Worm (Caenorhabditis elegans): ENCODE measurements around the gene hsp-75.

Gene hsp-75

ce11 chrIII:7226607-7227006 is at the start of gene hsp-75:
Gene hsp-75, minus strand, starts transcription at chrIII:7226707.
- TF ChIP-seq D2030.7 (GFP tag; IDR thresholded peaks at IDR 0.05): no peak
- TF ChIP-seq nhr-80 (tag; optimal IDR thresholded peaks at IDR 0.05): no peak
- no peak for TF ChIP-seq fkh-3 (tag; optimal IDR thresholded peaks at IDR 0.05)
- no peak for TF ChIP-seq C06A6.2 (GFP tag; conservative IDR thresholded peaks at IDR 0.05)
- no peak for TF ChIP-seq tlf-1 (GFP tag; optimal IDR thresholded peaks at IDR 0.05)
- TF ChIP-seq ceh-27 (GFP tag; optimal IDR thresholded peaks at IDR 0.05): no peak
- TF ChIP-seq Y53G8AR.9 (GFP tag; conservative IDR thresholded peaks at IDR 0.05): no peak
- TF ChIP-seq F22D6.2 (tag; optimal IDR thresholded peaks at IDR 0.05): no peak
- TF ChIP-seq egl-44 (GFP tag; IDR thresholded peaks at IDR 0.05): no peak
- no peak for TF ChIP-seq sea-2 (GFP tag; IDR thresholded peaks at IDR 0.05)
- TF ChIP-seq ccch-3 (GFP tag; optimal IDR thresholded peaks at IDR 0.05): no peak
- no peak for TF ChIP-seq sptf-2 (GFP tag; optimal IDR thresholded peaks at IDR 0.05)
- no peak for TF ChIP-seq him-1 (tag; optimal IDR thresholded peaks at IDR 0.05)
- no peak for TF ChIP-seq T26A5.8 (tag; optimal IDR thresholded peaks at IDR 0.05)
- no peak for TF ChIP-seq attf-3 (GFP tag; conservative IDR thresholded peaks at IDR 0.05)
- no peak for TF ChIP-seq lin-35 (GFP tag; optimal IDR thresholded peaks at IDR 0.05)
- no peak for TF ChIP-seq F55B11.4 (tag; optimal IDR thresholded peaks at IDR 0.05; ENCODE audit: borderline replicate concordance, insufficient read depth)
- no peak for TF ChIP-seq ztf-18 (tag; optimal IDR thresholded peaks at IDR 0.05)

ce11 chrIII:7275296-7275695 is 48.8 kb upstream of the hsp-75 start, which contains the start of gene psd-1:
Gene psd-1, minus strand, starts transcription at chrIII:7275396.
- TF ChIP-seq egl-18 (GFP tag; IDR thresholded peaks at IDR 0.05) (no peak), F23B12.7 (tag; optimal IDR thresholded peaks at IDR 0.05; ENCODE audit: insufficient read depth) (no peak), mel-28 (tag; optimal IDR thresholded peaks at IDR 0.05; ENCODE audit: borderline replicate concordance) (no peak), madf-10 (tag; optimal IDR thresholded peaks at IDR 0.05) (no peak), lir-1 (GFP tag; conservative IDR thresholded peaks at IDR 0.05) (no peak), ceh-58 (GFP tag; IDR thresholded peaks at IDR 0.05) (no peak), lin-26 (GFP tag; IDR thresholded peaks at IDR 0.05) (no peak), snpc-4 (GFP tag; optimal IDR thresholded peaks at IDR 0.05) (no peak), snpc-4 (tag; optimal IDR thresholded peaks at IDR 0.05) (no peak), madf-6 (GFP tag; IDR thresholded peaks at IDR 0.05) (no peak), C17E4.6 (GFP tag; IDR thresholded peaks at IDR 0.05) (no peak), hlh-12 (tag; optimal IDR thresholded peaks at IDR 0.05) (no peak), ceh-27 (GFP tag; optimal IDR thresholded peaks at IDR 0.05) (no peak), nhr-90 (tag; optimal IDR thresholded peaks at IDR 0.05) (no peak), B0336.3 (GFP tag; IDR thresholded peaks at IDR 0.05) (no peak)

ce11 chrIII:7273718-7274117 is 47.2 kb upstream of the hsp-75 start:
- TF ChIP-seq F49E8.2 (tag; optimal IDR thresholded peaks at IDR 0.05; ENCODE audit: insufficient read depth): no peak
- TF ChIP-seq die-1 (tag; optimal IDR thresholded peaks at IDR 0.05): no peak
- no peak for TF ChIP-seq lin-40 (tag; optimal IDR thresholded peaks at IDR 0.05)

ce11 chrIII:7272828-7273227 is 46.3 kb upstream of the hsp-75 start:
- no peak for TF ChIP-seq rpc-1 (optimal IDR thresholded peaks at IDR 0.05)
- TF ChIP-seq rpc-1 (tag; optimal IDR thresholded peaks at IDR 0.05): no peak
- no peak for TF ChIP-seq chd-7 (tag; optimal IDR thresholded peaks at IDR 0.05)
- peak; percentile 42; the same call in 1 of the 2 replicates for TF ChIP-seq lin-26 (GFP tag; IDR thresholded peaks at IDR 0.05)
- peak; percentile 63 for TF ChIP-seq ztf-26 (tag; optimal IDR thresholded peaks at IDR 0.05)
- peak; percentile 8 for TF ChIP-seq nhr-90 (tag; optimal IDR thresholded peaks at IDR 0.05)
- 0 out of 2 replicates have a peak, but pooled peaks have one; percentile 19 for TF ChIP-seq mcd-1 (GFP tag; IDR thresholded peaks at IDR 0.05)
- TF ChIP-seq dox-1 (GFP tag; IDR thresholded peaks at IDR 0.05): no peak
- peak; percentile 51 for TF ChIP-seq lin-40 (tag; optimal IDR thresholded peaks at IDR 0.05)
- TF ChIP-seq ceh-91 (GFP tag; IDR thresholded peaks at IDR 0.05): no peak
- no peak for TF ChIP-seq hlh-26 (GFP tag; conservative IDR thresholded peaks at IDR 0.05)
- no peak for TF ChIP-seq B0336.3 (GFP tag; IDR thresholded peaks at IDR 0.05)
- TF ChIP-seq lsy-27 (tag; optimal IDR thresholded peaks at IDR 0.05; ENCODE audit: borderline replicate concordance, insufficient read depth): no peak
- no peak for TF ChIP-seq ceh-100 (GFP tag; IDR thresholded peaks at IDR 0.05)
- TF ChIP-seq cebp-1 (GFP tag; IDR thresholded peaks at IDR 0.05): no peak
- TF ChIP-seq cebp-1 (tag; optimal IDR thresholded peaks at IDR 0.05): peak; percentile 45
- TF ChIP-seq die-1 (tag; optimal IDR thresholded peaks at IDR 0.05): peak; percentile 8
